Fruit fly (Drosophila melanogaster) whole organism, prepupa: ENCODE results near the gene tll.

Source experiments
- Blimp-1 ChIP-seq: fragments of 200-800 bp; sonication (Bioruptor generic); optimal IDR thresholded peaks from 3 replicates; lab custom pipeline; 2017; ENCODE audit warnings: missing biosample characterization, missing genetic modification characterization, mild to moderate bottlenecking, moderate library complexity, missing genetic modification reagents
- CG10669 ChIP-seq: fragments of 200-800 bp; sonication (Bioruptor generic); optimal IDR thresholded peaks from 3 replicates; lab custom pipeline; 2018; ENCODE audit warnings: missing biosample characterization, mild to moderate bottlenecking, missing genetic modification characterization, moderate library complexity
- CG11294 ChIP-seq: fragments of 200-800 bp; sonication (Bioruptor generic); IDR thresholded peaks from 2 replicates; pipeline ENCODE4 v1.3.6; 2022; ENCODE audit warnings: missing biosample characterization, missing genetic modification characterization
- CG15336 ChIP-seq: fragments of 200-800 bp; sonication (Bioruptor generic); IDR thresholded peaks from 2 replicates; pipeline ENCODE4 v1.3.6; 2022; ENCODE audit warnings: missing biosample characterization, missing genetic modification characterization
- CG1621 ChIP-seq: fragments of 200-800 bp; sonication (Bioruptor generic); optimal IDR thresholded peaks from 3 replicates; lab custom pipeline; 2018; ENCODE audit warnings: missing biosample characterization, mild to moderate bottlenecking, missing genetic modification characterization
- CG16779 ChIP-seq: fragments of 200-800 bp; sonication (Bioruptor generic); optimal IDR thresholded peaks from 3 replicates; lab custom pipeline; 2017; ENCODE audit warnings: missing biosample characterization, mild to moderate bottlenecking, missing genetic modification characterization
- CG3032 ChIP-seq: fragments of 200-800 bp; optimal IDR thresholded peaks from 2 replicates; lab custom pipeline; 2019; ENCODE audit warnings: missing biosample characterization, mild to moderate bottlenecking, missing genetic modification characterization, moderate library complexity
- CG31627 ChIP-seq: fragments of 200-800 bp; sonication (Bioruptor generic); optimal IDR thresholded peaks from 3 replicates; lab custom pipeline; 2016; ENCODE audit warnings: missing biosample characterization, missing genetic modification characterization
- CG32006 ChIP-seq: fragments of 200-800 bp; sonication (Bioruptor generic); optimal IDR thresholded peaks from 3 replicates; lab custom pipeline; 2017; ENCODE audit warnings: missing biosample characterization, mild to moderate bottlenecking, missing genetic modification characterization
- CG3919 ChIP-seq: fragments of 200-800 bp; sonication (Bioruptor generic); optimal IDR thresholded peaks from 3 replicates; lab custom pipeline; 2016; ENCODE audit warnings: missing biosample characterization, missing genetic modification characterization
- CG4318 ChIP-seq: fragments of 200-800 bp; sonication (Bioruptor generic); optimal IDR thresholded peaks from 3 replicates; lab custom pipeline; 2017; ENCODE audit warnings: missing biosample characterization, mild to moderate bottlenecking, missing genetic modification characterization
- CG6163 ChIP-seq: fragments of 200-800 bp; sonication (Bioruptor generic); IDR thresholded peaks from 3 replicates; pipeline ENCODE4 v1.3.6; 2022; ENCODE audit warnings: missing biosample characterization, missing genetic modification characterization
- CG6808 ChIP-seq: fragments of 200-800 bp; sonication (Bioruptor generic); optimal IDR thresholded peaks from 3 replicates; lab custom pipeline; 2017; ENCODE audit warnings: missing biosample characterization, missing genetic modification characterization, mild to moderate bottlenecking, moderate library complexity, missing genetic modification reagents
- CG6854 ChIP-seq: fragments of 200-800 bp; sonication (Bioruptor generic); optimal IDR thresholded peaks from 2 replicates; lab custom pipeline; 2017; ENCODE audit warnings: missing biosample characterization, mild to moderate bottlenecking, missing genetic modification characterization
- CG7368 ChIP-seq: fragments of 200-800 bp; sonication (Bioruptor generic); optimal IDR thresholded peaks from 3 replicates; lab custom pipeline; 2016; ENCODE audit warnings: missing biosample characterization, missing genetic modification characterization
- CG8119 ChIP-seq: fragments of 200-800 bp; sonication (Bioruptor generic); IDR thresholded peaks from 3 replicates; pipeline ENCODE4 v1.3.6; 2022; ENCODE audit warnings: missing biosample characterization, missing genetic modification characterization
- CG9139 ChIP-seq: fragments of 200-800 bp; sonication (Bioruptor generic); optimal IDR thresholded peaks from 3 replicates; lab custom pipeline; 2017; ENCODE audit warnings: missing biosample characterization, mild to moderate bottlenecking, missing genetic modification characterization
- Eip93F ChIP-seq: fragments of 200-800 bp; sonication (Bioruptor generic); optimal IDR thresholded peaks from 2 replicates; lab custom pipeline; 2016; ENCODE audit warnings: missing biosample characterization, mild to moderate bottlenecking, missing genetic modification characterization
- Ets21C ChIP-seq: fragments of 200-800 bp; sonication (Bioruptor generic); optimal IDR thresholded peaks from 3 replicates; lab custom pipeline; 2016; ENCODE audit warnings: missing biosample characterization, missing genetic modification characterization
- Ets96B ChIP-seq: fragments of 200-800 bp; optimal IDR thresholded peaks from 2 replicates; lab custom pipeline; 2019; ENCODE audit warnings: missing biosample characterization, mild to moderate bottlenecking, missing genetic modification characterization, moderate library complexity
- Gug ChIP-seq: fragments of 200-800 bp; sonication (Bioruptor generic); IDR thresholded peaks from 2 replicates; pipeline ENCODE4 v1.3.6; 2022; ENCODE audit warnings: missing biosample characterization, missing genetic modification characterization
- Hr38 ChIP-seq: sonication (Bioruptor generic); optimal IDR thresholded peaks from 2 replicates; lab custom pipeline; 2016; ENCODE audit warnings: missing biosample characterization, missing genetic modification characterization
- Hr39 ChIP-seq: fragments of 200-800 bp; sonication (Bioruptor generic); optimal IDR thresholded peaks from 2 replicates; lab custom pipeline; 2016; ENCODE audit warnings: missing biosample characterization, missing genetic modification characterization
- Hr4 ChIP-seq: fragments of 200-800 bp; sonication (Bioruptor generic); optimal IDR thresholded peaks from 3 replicates; lab custom pipeline; 2016; ENCODE audit warnings: missing biosample characterization, missing genetic modification characterization
- Lpt ChIP-seq: fragments of 200-800 bp; sonication (Bioruptor generic); optimal IDR thresholded peaks from 3 replicates; lab custom pipeline; 2016; ENCODE audit warnings: missing biosample characterization, missing genetic modification characterization
- Met ChIP-seq: fragments of 200-800 bp; sonication (Bioruptor generic); optimal IDR thresholded peaks from 3 replicates; lab custom pipeline; 2016; ENCODE audit warnings: missing biosample characterization, missing genetic modification characterization
- OdsH ChIP-seq: fragments of 200-800 bp; sonication (Bioruptor generic); optimal IDR thresholded peaks from 3 replicates; lab custom pipeline; 2016; ENCODE audit warnings: missing biosample characterization, missing genetic modification characterization
- Smox ChIP-seq: fragments of 200-800 bp; sonication (Bioruptor generic); optimal IDR thresholded peaks from 3 replicates; lab custom pipeline; 2016; ENCODE audit warnings: missing biosample characterization, missing genetic modification characterization
- Sox14 ChIP-seq: fragments of 200-800 bp; sonication (Bioruptor generic); optimal IDR thresholded peaks from 3 replicates; lab custom pipeline; 2016; ENCODE audit warnings: missing biosample characterization, missing genetic modification characterization
- Sox15 ChIP-seq: fragments of 200-800 bp; sonication (Bioruptor generic); optimal IDR thresholded peaks from 3 replicates; lab custom pipeline; 2016; ENCODE audit warnings: missing biosample characterization, missing genetic modification characterization
- achi ChIP-seq: fragments of 200-800 bp; sonication (Bioruptor generic); optimal IDR thresholded peaks from 3 replicates; lab custom pipeline; 2016; ENCODE audit warnings: missing biosample characterization, missing genetic modification characterization
- acj6 ChIP-seq: fragments of 200-800 bp; sonication (Bioruptor generic); optimal IDR thresholded peaks from 3 replicates; lab custom pipeline; 2016; ENCODE audit warnings: missing biosample characterization, missing genetic modification characterization
- dac ChIP-seq: fragments of 200-800 bp; sonication (Bioruptor generic); optimal IDR thresholded peaks from 2 replicates; lab custom pipeline; 2017; ENCODE audit warnings: missing biosample characterization, mild to moderate bottlenecking, missing genetic modification characterization
- dsx ChIP-seq: fragments of 200-800 bp; optimal IDR thresholded peaks from 3 replicates; lab custom pipeline; 2019; ENCODE audit warnings: missing biosample characterization, mild to moderate bottlenecking, missing genetic modification characterization, moderate library complexity; ENCODE audit not compliant: poor library complexity, severe bottlenecking
- eg ChIP-seq: fragments of 200-800 bp; sonication (Bioruptor generic); IDR thresholded peaks from 3 replicates; pipeline ENCODE4 v1.3.6; 2022; ENCODE audit warnings: missing biosample characterization, missing genetic modification characterization
- esn ChIP-seq: fragments of 200-800 bp; sonication (Bioruptor generic); optimal IDR thresholded peaks from 2 replicates; lab custom pipeline; 2016; ENCODE audit warnings: missing biosample characterization, mild to moderate bottlenecking, missing genetic modification characterization, moderate library complexity
- fd85E ChIP-seq: fragments of 200-800 bp; sonication (Bioruptor generic); optimal IDR thresholded peaks from 3 replicates; lab custom pipeline; 2016; ENCODE audit warnings: missing biosample characterization, missing genetic modification characterization
- fkh ChIP-seq: fragments of 200-800 bp; sonication (Bioruptor generic); optimal IDR thresholded peaks from 3 replicates; lab custom pipeline; 2017; ENCODE audit warnings: missing biosample characterization, mild to moderate bottlenecking, missing genetic modification characterization, moderate library complexity
- lz ChIP-seq: fragments of 200-800 bp; sonication (Bioruptor generic); optimal IDR thresholded peaks from 3 replicates; lab custom pipeline; 2016; ENCODE audit warnings: missing biosample characterization, missing genetic modification characterization
- pdm3 ChIP-seq: fragments of 200-800 bp; sonication (Bioruptor generic); optimal IDR thresholded peaks from 3 replicates; lab custom pipeline; 2016; ENCODE audit warnings: missing biosample characterization, missing genetic modification characterization
- salr ChIP-seq, 2 experiments: fragments of 200-800 bp; sonication (Bioruptor generic); optimal IDR thresholded peaks; 3 replicates each; lab custom pipeline; 2016 to 2018; ENCODE audit warnings: missing biosample characterization in 2 of 2, missing genetic modification characterization in 2 of 2, mild to moderate bottlenecking in 1 of 2
- ss ChIP-seq, 2 experiments: fragments of 200-800 bp; sonication (Bioruptor generic); optimal IDR thresholded peaks; 2 replicates in 1 of 2; 3 replicates in 1 of 2; lab custom pipeline; 2017 to 2018; ENCODE audit warnings: mild to moderate bottlenecking in 2 of 2, missing biosample characterization in 2 of 2, missing genetic modification characterization in 2 of 2, moderate library complexity in 1 of 2
- svp ChIP-seq: fragments of 200-800 bp; sonication (Bioruptor generic); peaks from one replicate; lab custom pipeline; 2016; ENCODE audit warnings: missing biosample characterization, missing genetic modification characterization
- vri ChIP-seq: fragments of 200-800 bp; sonication (Bioruptor generic); optimal IDR thresholded peaks from 3 replicates; lab custom pipeline; 2016; ENCODE audit warnings: missing biosample characterization, mild to moderate bottlenecking, missing genetic modification characterization

The tll gene

DNA sequence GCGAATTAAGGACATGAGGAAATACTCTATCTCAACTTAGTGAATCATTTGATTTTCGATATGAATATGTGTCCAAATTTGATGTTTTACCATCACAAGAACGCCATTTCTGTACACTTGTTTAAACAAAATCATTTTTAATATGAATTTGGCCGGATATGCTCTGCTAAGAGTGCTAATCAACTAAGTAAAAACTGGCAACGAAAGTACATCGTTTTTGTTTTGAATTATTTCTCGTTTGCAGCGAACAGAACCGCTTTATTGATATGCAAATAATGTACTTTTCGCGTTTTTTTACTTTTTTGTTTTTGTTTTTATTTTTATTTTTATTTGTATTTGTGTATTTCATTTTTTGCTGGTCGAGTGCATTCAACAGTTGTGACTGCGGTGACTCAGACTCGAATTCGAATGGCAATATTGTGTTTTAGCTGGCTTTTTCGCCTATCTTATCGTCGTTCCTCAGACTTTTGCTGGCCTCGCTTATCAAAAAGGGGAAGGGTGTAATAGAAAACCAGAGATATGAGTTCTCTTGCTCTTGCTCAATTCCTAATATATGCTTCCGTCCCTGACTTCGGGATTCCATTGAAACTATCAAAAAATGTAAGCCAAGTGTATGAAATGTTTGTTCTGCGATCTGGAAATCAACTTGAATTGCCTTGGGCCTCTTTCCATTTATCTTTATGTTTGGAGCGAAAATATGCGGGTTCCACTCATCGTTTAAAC lies 40.7 kb upstream of the tll start (continued):
- peak; percentile 66 for TF ChIP-seq vri
- peak; percentile 54 for TF ChIP-seq CG7368 (GFP tag; lab: Kevin White, UChicago)
- TF ChIP-seq CG16779 (tag; lab: Kevin White, UChicago), result no peak
- TF ChIP-seq CG8119 (GFP tag; lab: Robert Waterston, UW), result peak; percentile 55; the same call in 1 of the 3 replicates
- no peak for TF ChIP-seq Sox15 (GFP tag; lab: Kevin White, UChicago)
- peak; percentile 15 for TF ChIP-seq Sox14

dm6 chr3R:30812023-30812345 lies 40.1 kb upstream of the tll start:
- TF ChIP-seq Met (GFP tag; lab: Kevin White, UChicago) (no peak), fkh (peak; percentile 52)

- TF ChIP-seq CG6163 (GFP tag; lab: Robert Waterston, UW) (0 out of 3 replicates have a peak, but pooled peaks have one; percentile 24), Smox (GFP tag; lab: Kevin White, UChicago) (peak; percentile 59), CG32006 (GFP tag; lab: Kevin White, UChicago) (peak; percentile 61), CG6808 (GFP tag; lab: Kevin White, UChicago) (no peak), Ets96B (tag; lab: Kevin White, UChicago) (no peak), vri (peak; percentile 98), Sox14 (peak; percentile 11), CG3032 (tag; lab: Kevin White, UChicago) (no peak), achi (GFP tag; lab: Kevin White, UChicago) (peak; percentile 44), CG4318 (GFP tag; lab: Kevin White, UChicago) (no peak), Met (GFP tag; lab: Kevin White, UChicago) (peak; percentile 71), dac (GFP tag; lab: Kevin White, UChicago) (no peak), Eip93F (GFP tag; lab: Kevin White, UChicago) (peak; percentile 36), Gug (GFP tag; lab: Robert Waterston, UW) (peak; percentile 35; the same call in 1 of the 2 replicates), CG15336 (GFP tag; lab: Robert Waterston, UW) (peak; percentile 62), CG11294 (GFP tag; lab: Robert Waterston, UW) (no peak), Blimp-1 (GFP tag; lab: Kevin White, UChicago) (no peak), fd85E (no peak), CG7368 (GFP tag; lab: Kevin White, UChicago) (no peak), esn (GFP tag; lab: Kevin White, UChicago) (peak; percentile 67), CG6854 (GFP tag; lab: Kevin White, UChicago) (no peak), OdsH (GFP tag; lab: Kevin White, UChicago) (peak; percentile 43), CG9139 (GFP tag; lab: Kevin White, UChicago) (no peak), CG3919 (GFP tag; lab: Kevin White, UChicago) (no peak), Hr4 (peak; percentile 59), dsx (GFP tag; lab: Kevin White, UChicago) (no peak), salr (GFP tag; optimal IDR thresholded peaks at IDR 0.05; lab: Kevin White, UChicago) (no peak), lz (GFP tag; lab: Kevin White, UChicago) (peak; percentile 30), Hr39 (GFP tag; lab: Kevin White, UChicago) (peak; percentile 69), pdm3 (GFP tag; lab: Kevin White, UChicago) (peak; percentile 40), Ets21C (GFP tag; lab: Kevin White, UChicago) (peak; percentile 27), fkh (no peak), eg (GFP tag; lab: Robert Waterston, UW) (0 out of 3 replicates have a peak, but pooled peaks have one; percentile 22), CG16779 (tag; lab: Kevin White, UChicago) (no peak), acj6 (GFP tag; lab: Kevin White, UChicago) (peak; percentile 58), ss (GFP tag; optimal IDR thresholded peaks at IDR 0.05; lab: Kevin White, UChicago) (no peak), Hr38 (GFP tag; lab: Kevin White, UChicago) (no peak), svp (GFP tag; lab: Kevin White, UChicago) (peak; percentile 83), Lpt (GFP tag; lab: Kevin White, UChicago) (no peak), CG10669 (GFP tag; lab: Kevin White, UChicago) (peak; percentile 18), CG1621 (tag; lab: Kevin White, UChicago) (no peak), CG31627 (peak; percentile 70)
These were observed 39.5 kb upstream of the tll start for dm6 chr3R:30812401-30813207.
